Worm (Caenorhabditis elegans): ENCODE data around the gene W05B10.6.

Gene W05B10.6

DNA sequence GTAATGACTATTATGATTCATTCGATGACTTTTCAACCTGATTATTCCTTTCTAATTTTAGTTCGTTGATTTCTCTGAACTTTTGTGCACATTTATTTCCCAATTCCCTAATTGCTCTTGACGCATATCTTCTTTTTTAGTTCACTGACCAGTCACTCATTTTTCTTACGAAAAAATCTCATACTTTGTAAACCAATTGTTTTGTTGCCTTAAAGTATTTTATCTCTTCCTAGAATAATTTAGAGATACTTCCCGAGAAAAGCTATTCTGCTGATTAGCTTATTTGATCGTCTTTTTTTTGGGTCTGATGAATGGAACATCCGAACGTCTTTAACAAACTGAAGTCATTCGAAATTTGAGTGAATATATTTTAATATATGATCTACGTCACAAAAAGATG is 21.2 kb upstream of the W05B10.6 start:
- TF ChIP-seq hmbx-1 (tag; optimal IDR thresholded peaks at IDR 0.05) (no peak), ama-1 (optimal IDR thresholded peaks at IDR 0.05) (no peak), ets-7 (tag; optimal IDR thresholded peaks at IDR 0.05) (no peak), sea-1 (GFP tag; conservative IDR thresholded peaks at IDR 0.05) (no peak), pes-1 (GFP tag; IDR thresholded peaks at IDR 0.05) (no peak), scrt-1 (GFP tag; IDR thresholded peaks at IDR 0.05) (no peak), aly-1 (tag; optimal IDR thresholded peaks at IDR 0.05) (no peak), hnd-1 (tag; optimal IDR thresholded peaks at IDR 0.05) (no peak), tbx-11 (GFP tag; IDR thresholded peaks at IDR 0.05) (no peak), F13C5.2 (tag; optimal IDR thresholded peaks at IDR 0.05) (no peak), ceh-13 (GFP tag; optimal IDR thresholded peaks at IDR 0.05) (no peak), B0310.2 (tag; optimal IDR thresholded peaks at IDR 0.05) (no peak), hmg-4 (GFP tag; optimal IDR thresholded peaks at IDR 0.05) (no peak), tbx-37 (GFP tag; conservative IDR thresholded peaks at IDR 0.05) (no peak), flt-1 (GFP tag; IDR thresholded peaks at IDR 0.05) (no peak), ceh-36 (tag; optimal IDR thresholded peaks at IDR 0.05) (no peak), tra-4 (tag; optimal IDR thresholded peaks at IDR 0.05) (no peak)

DNA sequence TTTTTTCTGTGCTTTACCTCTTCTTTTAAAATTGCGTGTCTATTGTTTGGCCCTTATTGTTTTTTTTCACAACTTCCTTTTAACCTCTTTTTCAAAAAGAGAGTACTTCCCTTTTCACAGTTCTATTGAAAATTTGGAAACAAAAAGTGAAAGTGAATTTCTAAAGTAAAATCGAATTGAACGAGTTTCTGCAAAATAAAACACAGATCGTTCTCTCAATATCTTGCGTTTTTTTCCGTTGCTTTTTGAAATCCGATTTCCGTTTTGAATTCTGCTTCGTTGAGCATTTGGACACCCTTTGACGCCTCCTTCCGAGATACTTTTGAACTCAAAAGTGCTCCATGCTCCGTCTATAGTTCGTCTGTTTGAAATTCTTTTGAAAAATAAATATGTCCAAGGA is 18.3 kb upstream of the W05B10.6 start:
- no peak for TF ChIP-seq F13C5.2 (tag; optimal IDR thresholded peaks at IDR 0.05)
- no peak for TF ChIP-seq scrt-1 (GFP tag; IDR thresholded peaks at IDR 0.05)
- TF ChIP-seq flt-1 (GFP tag; IDR thresholded peaks at IDR 0.05): no peak
- no peak for TF ChIP-seq hmbx-1 (tag; optimal IDR thresholded peaks at IDR 0.05)
- TF ChIP-seq tra-4 (tag; optimal IDR thresholded peaks at IDR 0.05): no peak
- no peak for TF ChIP-seq hmg-4 (GFP tag; optimal IDR thresholded peaks at IDR 0.05)
- TF ChIP-seq B0310.2 (tag; optimal IDR thresholded peaks at IDR 0.05): no peak
- TF ChIP-seq tbx-37 (GFP tag; conservative IDR thresholded peaks at IDR 0.05): no peak
- TF ChIP-seq pes-1 (GFP tag; IDR thresholded peaks at IDR 0.05): no peak
- TF ChIP-seq ama-1 (optimal IDR thresholded peaks at IDR 0.05): no peak
- no peak for TF ChIP-seq sea-1 (GFP tag; conservative IDR thresholded peaks at IDR 0.05)
- TF ChIP-seq tbx-11 (GFP tag; IDR thresholded peaks at IDR 0.05): no peak

DNA sequence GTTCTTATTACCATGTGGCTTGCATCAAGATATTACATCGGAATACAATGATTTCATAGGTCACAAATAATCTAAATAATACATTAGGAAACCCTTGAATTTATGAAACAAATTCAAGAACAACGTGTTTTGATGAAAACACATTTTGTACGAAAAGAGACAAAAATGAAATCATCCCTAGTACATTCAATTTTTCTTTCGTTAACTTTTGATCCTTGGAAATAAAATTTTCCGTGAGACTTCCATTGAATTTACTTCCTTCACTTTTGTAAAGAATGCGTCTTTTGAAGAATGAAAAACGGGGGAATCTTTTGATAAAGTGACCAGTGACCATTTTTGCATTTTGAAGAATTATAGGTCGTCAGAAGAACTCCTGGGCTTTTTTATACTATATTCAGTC is 15.7 kb upstream of the W05B10.6 start:
- TF ChIP-seq hmbx-1 (tag; optimal IDR thresholded peaks at IDR 0.05) (no peak), hnd-1 (tag; optimal IDR thresholded peaks at IDR 0.05) (no peak), pes-1 (GFP tag; IDR thresholded peaks at IDR 0.05) (no peak), ama-1 (optimal IDR thresholded peaks at IDR 0.05) (no peak), F13C5.2 (tag; optimal IDR thresholded peaks at IDR 0.05) (no peak), aly-1 (tag; optimal IDR thresholded peaks at IDR 0.05) (no peak), flt-1 (GFP tag; IDR thresholded peaks at IDR 0.05) (no peak), tbx-11 (GFP tag; IDR thresholded peaks at IDR 0.05) (no peak), scrt-1 (GFP tag; IDR thresholded peaks at IDR 0.05) (no peak), B0310.2 (tag; optimal IDR thresholded peaks at IDR 0.05) (no peak), ceh-13 (GFP tag; optimal IDR thresholded peaks at IDR 0.05) (no peak), tbx-37 (GFP tag; conservative IDR thresholded peaks at IDR 0.05) (no peak)

DNA sequence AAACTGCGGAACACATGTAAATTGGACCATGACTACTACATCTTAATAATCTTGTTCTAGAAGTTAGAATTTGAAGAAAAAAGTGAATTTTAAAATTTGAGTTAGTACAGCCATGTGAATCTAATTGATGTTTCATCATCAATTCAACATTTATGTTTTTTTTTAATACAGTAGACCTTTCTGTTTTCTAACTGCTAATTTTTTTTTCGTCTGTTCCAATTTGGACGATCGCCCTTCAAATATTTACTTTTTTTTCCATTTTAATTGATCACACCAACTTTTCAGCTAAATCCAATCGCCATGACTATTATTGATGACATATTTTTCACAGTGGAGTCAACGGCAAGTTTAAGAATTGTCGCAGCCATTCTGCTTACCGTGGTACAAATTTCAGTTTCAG is 12.6 kb upstream of the W05B10.6 start, which contains the start of gene srx-116:
srx-116 (plus strand) TSS at position 301 of the 400 bp plus-strand sequence.
- TF ChIP-seq hmbx-1 (tag; optimal IDR thresholded peaks at IDR 0.05) (no peak), aly-1 (tag; optimal IDR thresholded peaks at IDR 0.05) (no peak)

DNA sequence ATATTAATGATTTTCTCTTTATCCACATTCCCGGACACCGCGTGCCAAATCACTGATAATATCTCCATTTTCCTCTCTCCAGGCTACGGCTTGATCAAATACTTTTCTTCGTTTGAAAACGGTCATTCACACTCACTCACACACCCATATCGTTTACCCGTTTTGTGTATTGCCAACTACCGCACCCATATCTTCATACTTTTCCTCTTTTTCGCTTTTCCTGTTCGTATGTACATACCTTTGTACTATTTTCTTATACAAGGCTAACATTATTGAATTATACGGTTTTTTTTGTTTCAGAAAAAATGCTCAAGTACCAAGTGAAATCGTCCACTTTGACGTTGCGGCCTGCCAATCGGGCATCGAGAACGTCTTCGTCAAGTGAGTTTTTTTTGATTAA is 9.9 kb upstream of the W05B10.6 start, which contains the start of gene W05B10.4:
W05B10.4 (plus strand) TSS at position 301 of the 400 bp plus-strand sequence.
- no peak for TF ChIP-seq hnd-1 (tag; optimal IDR thresholded peaks at IDR 0.05)
- no peak for TF ChIP-seq ets-7 (tag; optimal IDR thresholded peaks at IDR 0.05)
- TF ChIP-seq aly-1 (tag; optimal IDR thresholded peaks at IDR 0.05): no peak
- TF ChIP-seq ceh-36 (tag; optimal IDR thresholded peaks at IDR 0.05): no peak
- no peak for TF ChIP-seq ceh-13 (GFP tag; optimal IDR thresholded peaks at IDR 0.05)
- TF ChIP-seq B0310.2 (tag; optimal IDR thresholded peaks at IDR 0.05): no peak
- no peak for TF ChIP-seq tra-4 (tag; optimal IDR thresholded peaks at IDR 0.05)
- no peak for TF ChIP-seq flt-1 (GFP tag; IDR thresholded peaks at IDR 0.05)
- TF ChIP-seq ama-1 (optimal IDR thresholded peaks at IDR 0.05): no peak
- no peak for TF ChIP-seq tbx-11 (GFP tag; IDR thresholded peaks at IDR 0.05)
- no peak for TF ChIP-seq hmbx-1 (tag; optimal IDR thresholded peaks at IDR 0.05)
- TF ChIP-seq scrt-1 (GFP tag; IDR thresholded peaks at IDR 0.05): no peak
- TF ChIP-seq F13C5.2 (tag; optimal IDR thresholded peaks at IDR 0.05): no peak
- TF ChIP-seq pes-1 (GFP tag; IDR thresholded peaks at IDR 0.05): no peak
- TF ChIP-seq hmg-4 (GFP tag; optimal IDR thresholded peaks at IDR 0.05): no peak
- no peak for TF ChIP-seq tbx-37 (GFP tag; conservative IDR thresholded peaks at IDR 0.05)
- TF ChIP-seq sea-1 (GFP tag; conservative IDR thresholded peaks at IDR 0.05): no peak

DNA sequence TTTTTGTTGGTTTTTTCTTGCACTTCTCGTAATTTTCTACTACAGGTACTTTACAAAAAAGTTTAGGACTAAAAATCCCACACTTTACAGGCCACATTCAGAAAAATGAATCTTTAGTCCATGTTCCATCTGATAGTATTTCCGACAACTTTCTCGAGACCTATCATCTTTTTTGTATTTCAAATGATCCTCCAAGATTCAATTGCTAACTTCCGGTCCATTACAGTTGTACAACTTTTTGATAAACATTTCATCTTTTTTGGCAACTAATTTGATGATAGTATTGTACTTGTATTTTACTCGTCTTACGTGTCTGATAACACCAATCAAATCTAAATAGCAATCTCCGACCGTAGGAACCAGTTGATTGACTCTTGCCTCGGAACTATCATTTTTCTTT is 9.4 kb upstream of the W05B10.6 start:
- TF ChIP-seq ceh-36 (tag; optimal IDR thresholded peaks at IDR 0.05) (no peak), flt-1 (GFP tag; IDR thresholded peaks at IDR 0.05) (no peak), tbx-37 (GFP tag; conservative IDR thresholded peaks at IDR 0.05) (no peak)

ce11 chrV:12663386-12663785 is 5.3 kb upstream of the W05B10.6 start:
- TF ChIP-seq aly-1 (tag; optimal IDR thresholded peaks at IDR 0.05) (no peak), tbx-37 (GFP tag; conservative IDR thresholded peaks at IDR 0.05) (no peak), ama-1 (optimal IDR thresholded peaks at IDR 0.05) (no peak), hnd-1 (tag; optimal IDR thresholded peaks at IDR 0.05) (no peak), ets-7 (tag; optimal IDR thresholded peaks at IDR 0.05) (no peak), pes-1 (GFP tag; IDR thresholded peaks at IDR 0.05) (no peak), hmg-4 (GFP tag; optimal IDR thresholded peaks at IDR 0.05) (no peak), ceh-36 (tag; optimal IDR thresholded peaks at IDR 0.05) (no peak), B0310.2 (tag; optimal IDR thresholded peaks at IDR 0.05) (no peak), flt-1 (GFP tag; IDR thresholded peaks at IDR 0.05) (no peak), tbx-11 (GFP tag; IDR thresholded peaks at IDR 0.05) (no peak), hmbx-1 (tag; optimal IDR thresholded peaks at IDR 0.05) (no peak), ceh-13 (GFP tag; optimal IDR thresholded peaks at IDR 0.05) (no peak), F13C5.2 (tag; optimal IDR thresholded peaks at IDR 0.05) (no peak), tra-4 (tag; optimal IDR thresholded peaks at IDR 0.05) (no peak)

DNA sequence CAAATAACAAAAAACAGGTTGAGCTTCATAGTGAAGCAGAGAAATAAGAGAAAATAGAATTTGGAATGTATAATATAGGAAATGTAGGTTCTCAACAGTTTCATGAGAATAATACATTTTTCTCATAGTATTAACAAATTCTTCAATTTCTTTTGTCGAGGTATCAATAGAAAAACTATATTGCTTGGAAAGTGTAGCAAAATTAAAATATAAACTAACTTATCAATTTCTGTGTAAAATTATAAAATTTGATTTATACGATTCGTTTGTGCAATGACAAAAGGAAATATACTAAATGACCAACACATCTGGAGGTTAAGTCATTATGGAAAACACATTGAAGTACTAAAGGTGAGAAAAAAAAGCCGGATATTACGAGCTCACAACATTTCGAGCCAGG is 3.6 kb upstream of the W05B10.6 start, which contains the start of gene W05B10.3:
W05B10.3 (minus strand) TSS at position 101 of the 400 bp plus-strand sequence.
- TF ChIP-seq tra-4 (tag; optimal IDR thresholded peaks at IDR 0.05) (no peak), sea-1 (GFP tag; conservative IDR thresholded peaks at IDR 0.05) (no peak), hmbx-1 (tag; optimal IDR thresholded peaks at IDR 0.05) (no peak), pes-1 (GFP tag; IDR thresholded peaks at IDR 0.05) (no peak), tbx-37 (GFP tag; conservative IDR thresholded peaks at IDR 0.05) (no peak), ets-7 (tag; optimal IDR thresholded peaks at IDR 0.05) (no peak), ceh-13 (GFP tag; optimal IDR thresholded peaks at IDR 0.05) (no peak), F13C5.2 (tag; optimal IDR thresholded peaks at IDR 0.05) (no peak), scrt-1 (GFP tag; IDR thresholded peaks at IDR 0.05) (no peak), ceh-36 (tag; optimal IDR thresholded peaks at IDR 0.05) (no peak), ama-1 (optimal IDR thresholded peaks at IDR 0.05) (no peak), B0310.2 (tag; optimal IDR thresholded peaks at IDR 0.05) (no peak), flt-1 (GFP tag; IDR thresholded peaks at IDR 0.05) (no peak), hmg-4 (GFP tag; optimal IDR thresholded peaks at IDR 0.05) (no peak), aly-1 (tag; optimal IDR thresholded peaks at IDR 0.05) (no peak), tbx-11 (GFP tag; IDR thresholded peaks at IDR 0.05) (no peak)
